Fruit fly (Drosophila melanogaster) whole organism, adult: Measurements from ENCODE around the gene smal.

Experiments
- CG11617 ChIP-seq: fragments of 200-800 bp; sonication (Bioruptor generic); optimal IDR thresholded peaks from 2 replicates; lab custom pipeline; 2017; ENCODE audit warnings: mild to moderate bottlenecking, missing biosample characterization, missing genetic modification reagents, missing genetic modification characterization
- CG12768 ChIP-seq: fragments of 200-800 bp; sonication (Bioruptor generic); optimal IDR thresholded peaks from 2 replicates; lab custom pipeline; 2017; ENCODE audit warnings: missing biosample characterization, missing genetic modification characterization, mild to moderate bottlenecking, moderate library complexity, missing genetic modification reagents
- CG14711 ChIP-seq: fragments of 200-800 bp; sonication (Bioruptor generic); optimal IDR thresholded peaks from 2 replicates; lab custom pipeline; 2018; ENCODE audit warnings: missing biosample characterization, mild to moderate bottlenecking, missing genetic modification characterization, moderate library complexity
- CG1620 ChIP-seq: fragments of 200-800 bp; sonication (Bioruptor generic); optimal IDR thresholded peaks from 2 replicates; lab custom pipeline; 2016; ENCODE audit warnings: missing biosample characterization, missing genetic modification characterization
- CG33017 ChIP-seq: fragments of 200-800 bp; sonication (Bioruptor generic); optimal IDR thresholded peaks from 2 replicates; lab custom pipeline; 2018; ENCODE audit warnings: missing biosample characterization, mild to moderate bottlenecking, missing genetic modification characterization, moderate library complexity
- CG5204 ChIP-seq: fragments of 200-800 bp; sonication (Bioruptor generic); optimal IDR thresholded peaks from 2 replicates; lab custom pipeline; 2016; ENCODE audit warnings: missing biosample characterization, missing genetic modification characterization
- CG7045 ChIP-seq: fragments of 200-800 bp; sonication (Bioruptor generic); optimal IDR thresholded peaks from 2 replicates; lab custom pipeline; 2017; ENCODE audit warnings: missing biosample characterization, mild to moderate bottlenecking, missing genetic modification characterization
- CG7101 ChIP-seq: fragments of 200-800 bp; sonication (Bioruptor generic); optimal IDR thresholded peaks from 2 replicates; lab custom pipeline; 2018; ENCODE audit warnings: missing biosample characterization, mild to moderate bottlenecking, missing genetic modification characterization, moderate library complexity
- Clk ChIP-seq: fragments of 200-800 bp; sonication (Bioruptor generic); optimal IDR thresholded peaks from 2 replicates; lab custom pipeline; 2017; ENCODE audit warnings: missing biosample characterization, missing genetic modification characterization
- Crg-1 ChIP-seq: fragments of 200-800 bp; sonication (Bioruptor generic); optimal IDR thresholded peaks from 2 replicates; lab custom pipeline; 2016; ENCODE audit warnings: missing biosample characterization, missing genetic modification characterization
- Hr96 ChIP-seq: fragments of 200-800 bp; sonication (Bioruptor generic); optimal IDR thresholded peaks from 2 replicates; lab custom pipeline; 2016; ENCODE audit warnings: missing biosample characterization, missing genetic modification characterization
- Mnt ChIP-seq: fragments of 200-800 bp; sonication (Bioruptor generic); optimal IDR thresholded peaks from 2 replicates; lab custom pipeline; 2016; ENCODE audit warnings: missing biosample characterization, mild to moderate bottlenecking, missing genetic modification characterization
- bab1 ChIP-seq: fragments of 200-800 bp; sonication (Bioruptor generic); optimal IDR thresholded peaks from 3 replicates; lab custom pipeline; 2019; ENCODE audit warnings: missing biosample characterization, mild to moderate bottlenecking, missing genetic modification characterization, moderate library complexity
- cic ChIP-seq: fragments of 200-800 bp; sonication (Bioruptor generic); optimal IDR thresholded peaks from 2 replicates; lab custom pipeline; 2017; ENCODE audit warnings: missing biosample characterization, mild to moderate bottlenecking, missing genetic modification characterization, moderate library complexity
- cnc ChIP-seq, 2 experiments: fragments of >200 bp; optimal IDR thresholded peaks; 2 replicates each; lab custom pipeline; 2017
- kay ChIP-seq: fragments of 200-800 bp; sonication (Bioruptor generic); peaks from one replicate; lab custom pipeline; 2016; ENCODE audit warnings: missing biosample characterization, missing genetic modification characterization, borderline replicate concordance
- ovo ChIP-seq: fragments of 200-800 bp; sonication (Bioruptor generic); optimal IDR thresholded peaks from 2 replicates; lab custom pipeline; 2016; ENCODE audit warnings: missing biosample characterization, missing genetic modification characterization
- pad ChIP-seq: fragments of 200-800 bp; sonication (Bioruptor generic); optimal IDR thresholded peaks from 3 replicates; lab custom pipeline; 2017; ENCODE audit warnings: missing biosample characterization, missing genetic modification characterization, mild to moderate bottlenecking, moderate library complexity, missing genetic modification reagents
- tj ChIP-seq: fragments of 200-800 bp; sonication (Bioruptor generic); optimal IDR thresholded peaks from 3 replicates; lab custom pipeline; 2017; ENCODE audit warnings: missing biosample characterization, mild to moderate bottlenecking, missing genetic modification characterization, moderate library complexity
- toe ChIP-seq: fragments of 200-800 bp; sonication (Bioruptor generic); optimal IDR thresholded peaks from 2 replicates; lab custom pipeline; 2016; ENCODE audit warnings: missing biosample characterization, missing genetic modification characterization

The smal gene

dm6 chr2L:6215897-6216296 lies 37.0 kb downstream of the smal start:
- no peak for TF ChIP-seq CG33017 (tag; lab: Kevin White, UChicago)
- TF ChIP-seq toe = no peak
- TF ChIP-seq CG5204 = no peak
- no peak for TF ChIP-seq CG12768 (GFP tag; lab: Kevin White, UChicago)
- no peak for TF ChIP-seq CG11617 (GFP tag; lab: Kevin White, UChicago)

- TF ChIP-seq kay = no peak
- no peak for TF ChIP-seq bab1 (GFP tag; lab: Kevin White, UChicago)
- TF ChIP-seq CG1620 (GFP tag; lab: Kevin White, UChicago) = no peak
- TF ChIP-seq CG7101 (tag; lab: Kevin White, UChicago) = no peak
- no peak for TF ChIP-seq CG12768 (GFP tag; lab: Kevin White, UChicago)
- TF ChIP-seq cnc (optimal IDR thresholded peaks at IDR 0.05; lab: Kevin White, UChicago) = no peak
- TF ChIP-seq CG14711 (tag; lab: Kevin White, UChicago) = no peak
- no peak for TF ChIP-seq CG5204
- TF ChIP-seq cic (GFP tag; lab: Kevin White, UChicago) = no peak
- no peak for TF ChIP-seq Crg-1 (GFP tag; lab: Kevin White, UChicago)
- TF ChIP-seq Clk (GFP tag; lab: Kevin White, UChicago) = no peak
- no peak for TF ChIP-seq Mnt
- TF ChIP-seq CG33017 (tag; lab: Kevin White, UChicago) = no peak
- TF ChIP-seq ovo (GFP tag; lab: Kevin White, UChicago) = no peak
- no peak for TF ChIP-seq CG11617 (GFP tag; lab: Kevin White, UChicago)
- no peak for TF ChIP-seq Hr96 (GFP tag; lab: Kevin White, UChicago)
- no peak for TF ChIP-seq tj (GFP tag; lab: Kevin White, UChicago)
- TF ChIP-seq toe = no peak
These were observed 39.9 kb downstream of the smal start for dm6 chr2L:6218669-6219406.

DNA sequence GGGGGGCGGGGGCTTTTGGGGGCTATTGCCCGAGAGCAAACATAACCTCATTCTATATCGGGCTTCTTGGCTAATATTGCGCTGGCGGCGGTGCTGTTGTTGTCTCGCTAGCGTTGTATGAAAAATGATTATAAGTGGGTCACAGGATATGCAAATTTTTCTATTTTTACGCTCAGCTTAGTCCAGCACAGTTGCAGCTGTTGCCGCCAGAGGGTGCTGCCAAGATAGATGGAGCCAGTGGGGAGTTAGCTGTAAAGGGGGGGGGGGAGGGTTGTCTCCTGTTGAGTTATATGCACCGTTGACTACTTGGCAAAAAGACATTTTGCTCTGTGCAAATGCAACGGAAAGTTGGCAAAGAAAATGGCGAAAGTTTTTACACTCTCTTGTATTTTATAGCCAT lies 42.0 kb downstream of the smal start:
- no peak for TF ChIP-seq Hr96 (GFP tag; lab: Kevin White, UChicago)
- TF ChIP-seq CG5204 = no peak
- no peak for TF ChIP-seq CG7101 (tag; lab: Kevin White, UChicago)
- no peak for TF ChIP-seq toe
- TF ChIP-seq CG12768 (GFP tag; lab: Kevin White, UChicago) = no peak
- TF ChIP-seq CG33017 (tag; lab: Kevin White, UChicago) = no peak
- no peak for TF ChIP-seq bab1 (GFP tag; lab: Kevin White, UChicago)
- no peak for TF ChIP-seq cic (GFP tag; lab: Kevin White, UChicago)
- TF ChIP-seq CG11617 (GFP tag; lab: Kevin White, UChicago) = no peak
- no peak for TF ChIP-seq CG7045 (GFP tag; lab: Kevin White, UChicago)
- TF ChIP-seq CG1620 (GFP tag; lab: Kevin White, UChicago) = no peak
- TF ChIP-seq Clk (GFP tag; lab: Kevin White, UChicago) = no peak
- no peak for TF ChIP-seq tj (GFP tag; lab: Kevin White, UChicago)
- no peak for TF ChIP-seq cnc (optimal IDR thresholded peaks at IDR 0.05; lab: Kevin White, UChicago)
- TF ChIP-seq Mnt = no peak
- no peak for TF ChIP-seq kay
- no peak for TF ChIP-seq Crg-1 (GFP tag; lab: Kevin White, UChicago)
- no peak for TF ChIP-seq ovo (GFP tag; lab: Kevin White, UChicago)

- no peak for TF ChIP-seq CG1620 (GFP tag; lab: Kevin White, UChicago)
These were observed 45.3 kb downstream of the smal start for dm6 chr2L:6224202-6224601.

DNA sequence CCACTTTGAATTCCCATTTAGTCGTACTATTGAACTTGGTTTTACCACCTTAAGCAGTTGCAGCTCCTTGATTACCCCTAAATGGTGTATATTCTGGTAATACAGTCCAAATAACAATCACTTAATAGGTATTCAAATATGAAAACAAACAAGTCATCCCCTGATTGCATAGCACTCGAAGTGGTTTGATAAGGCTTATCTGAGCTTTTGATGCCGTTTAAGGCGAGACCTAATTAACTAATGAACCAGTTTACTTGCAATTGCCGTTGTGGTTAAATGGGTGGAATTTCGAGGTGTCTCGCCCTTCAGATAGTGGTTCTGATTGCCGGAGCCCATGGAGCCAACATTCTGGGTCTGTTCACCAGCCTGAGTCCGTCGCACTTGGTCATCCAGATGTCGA lies 45.9 kb downstream of the smal start, which contains the start of gene Ugt37B1:
TSS of gene Ugt37B1 (plus strand) at position 246 of the 400 bp plus-strand sequence.
- TF ChIP-seq cic (GFP tag; lab: Kevin White, UChicago) (no peak), CG5204 (no peak), kay (peak; percentile 12), Crg-1 (GFP tag; lab: Kevin White, UChicago) (no peak), cnc (optimal IDR thresholded peaks at IDR 0.05; lab: Kevin White, UChicago) (peak in 1 of 2 experiments; percentile 42)

dm6 chr2L:6228532-6228931 lies 49.6 kb downstream of the smal start:
- no peak for TF ChIP-seq Hr96 (GFP tag; lab: Kevin White, UChicago)
- no peak for TF ChIP-seq CG11617 (GFP tag; lab: Kevin White, UChicago)
- TF ChIP-seq CG7045 (GFP tag; lab: Kevin White, UChicago) = no peak
- TF ChIP-seq toe = no peak
- TF ChIP-seq Mnt = no peak
- no peak for TF ChIP-seq CG33017 (tag; lab: Kevin White, UChicago)
- no peak for TF ChIP-seq pad
- no peak for TF ChIP-seq tj (GFP tag; lab: Kevin White, UChicago)
- TF ChIP-seq CG12768 (GFP tag; lab: Kevin White, UChicago) = no peak
- no peak for TF ChIP-seq CG5204
- TF ChIP-seq CG7101 (tag; lab: Kevin White, UChicago) = no peak
- no peak for TF ChIP-seq bab1 (GFP tag; lab: Kevin White, UChicago)
- no peak for TF ChIP-seq Crg-1 (GFP tag; lab: Kevin White, UChicago)
- no peak for TF ChIP-seq CG14711 (tag; lab: Kevin White, UChicago)
- TF ChIP-seq Clk (GFP tag; lab: Kevin White, UChicago) = no peak
- TF ChIP-seq CG1620 (GFP tag; lab: Kevin White, UChicago) = no peak
